Worm (Caenorhabditis elegans) whole organism, L4/young adult: Measurements from ENCODE around the gene K10D2.8.

Experiments used
- W03F9.2 ChIP-seq: fragments of 150-350 bp; optimal IDR thresholded peaks from 2 replicates; lab custom pipeline; 2014; ENCODE audit warnings: missing biosample characterization, missing genetic modification characterization
- dao-5 ChIP-seq: sonication (generic microtip); optimal IDR thresholded peaks from 2 replicates; lab custom pipeline; 2016; ENCODE audit warnings: missing genotype, missing genetic modification characterization, moderate library complexity, missing compliant biosample characterization
- him-1 ChIP-seq: sonication (generic microtip); optimal IDR thresholded peaks from 2 replicates; lab custom pipeline; 2016; ENCODE audit warnings: missing genotype, missing genetic modification reagents, missing genetic modification characterization, missing compliant biosample characterization

DNA sequence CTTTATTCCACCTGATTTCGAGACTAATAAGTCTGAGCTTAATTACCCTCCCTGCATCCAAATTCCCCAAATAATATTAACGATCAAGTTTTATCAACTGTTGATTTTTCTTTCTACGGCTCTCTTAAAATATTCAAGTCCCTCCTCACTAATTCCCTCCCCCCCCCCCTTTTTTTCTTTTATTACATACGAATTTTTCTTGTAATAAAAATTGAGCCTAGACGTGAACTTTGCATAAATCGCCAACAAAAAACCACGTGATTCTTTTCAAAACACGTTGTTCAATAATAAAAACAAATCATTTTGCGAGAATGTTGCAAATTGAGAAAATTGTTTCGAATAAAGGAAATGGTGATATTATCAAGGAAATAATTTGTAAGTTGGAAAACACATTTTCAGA, at the start of gene K10D2.8:
- TF ChIP-seq him-1 (no peak), dao-5 (tag; lab: Kevin White, UChicago) (no peak), W03F9.2 (tag; lab: Kevin White, UChicago) (no peak)
